Worm (Caenorhabditis elegans): ENCODE measurements around the gene C25E10.10.

- no peak for TF ChIP-seq sox-2 (GFP tag; IDR thresholded peaks at IDR 0.05)
- no peak for TF ChIP-seq ceh-2 (tag; optimal IDR thresholded peaks at IDR 0.05)
- no peak for TF ChIP-seq pha-4 (tag; optimal IDR thresholded peaks at IDR 0.05)
- TF ChIP-seq hlh-30 (tag; optimal IDR thresholded peaks at IDR 0.05; ENCODE audit: insufficient read depth): no peak
- no peak for TF ChIP-seq dve-1 (tag; optimal IDR thresholded peaks at IDR 0.05)
- no peak for TF ChIP-seq C38D4.7 (GFP tag; optimal IDR thresholded peaks at IDR 0.05)
- no peak for TF ChIP-seq fax-1 (tag; optimal IDR thresholded peaks at IDR 0.05)
Observed at ce11 chrV:9055644-9056043, 509 bp downstream of the C25E10.10 start.
